Fruit fly (Drosophila melanogaster): ENCODE data around the gene AdamTS-B.
A peak's percentile ranks its signal among the peaks of the same experiment; 100 is the strongest.

AdamTS-B gene

dm6 chrX:5699824-5700498 lies 1.6 kb downstream of the AdamTS-B start (continued):
- TF ChIP-seq fd3F (GFP tag; optimal IDR thresholded peaks at IDR 0.05) (peak; percentile 40), gro (GFP tag; optimal IDR thresholded peaks at IDR 0.05) (peak; percentile 35), CG17912 (GFP tag; optimal IDR thresholded peaks at IDR 0.05) (no peak), CG10543 (GFP tag; optimal IDR thresholded peaks at IDR 0.05) (peak; percentile 70), ems (GFP tag; optimal IDR thresholded peaks at IDR 0.05) (peak; percentile 34), ranshi (GFP tag; IDR thresholded peaks at IDR 0.05) (peak; percentile 40; the same call in 1 of the 2 replicates), E2f2 (GFP tag; IDR thresholded peaks at IDR 0.05) (peak; percentile 35; the same call in 1 of the 2 replicates), sima (GFP tag; optimal IDR thresholded peaks at IDR 0.05) (no peak), pzg (GFP tag; optimal IDR thresholded peaks at IDR 0.05) (no peak), gcm (GFP tag; optimal IDR thresholded peaks at IDR 0.05) (peak; percentile 32), E2f1 (GFP tag; IDR thresholded peaks at IDR 0.05) (peak; percentile 52; the same call in 1 of the 2 replicates), CG30431 (GFP tag; optimal IDR thresholded peaks at IDR 0.05) (peak; percentile 44), prd (optimal IDR thresholded peaks at IDR 0.05) (no peak), prd (GFP tag; IDR thresholded peaks at IDR 0.05) (peak; percentile 71; the same call in 2 of the 3 replicates), Mrtf (GFP tag; IDR thresholded peaks at IDR 0.05) (0 out of 3 replicates have a peak, but pooled peaks have one; percentile 25), dmrt11E (tag; optimal IDR thresholded peaks at IDR 0.05) (peak; percentile 43), ac (GFP tag; optimal IDR thresholded peaks at IDR 0.05) (no peak), Neu2 (GFP tag; optimal IDR thresholded peaks at IDR 0.05; ENCODE audit: borderline replicate concordance) (no peak), CG15269 (tag; optimal IDR thresholded peaks at IDR 0.05) (peak; percentile 57), sna (GFP tag; IDR thresholded peaks at IDR 0.05; ENCODE audit: partially characterized antibody) (no peak), Ets65A (GFP tag) (peak; percentile 86), CG13624 (GFP tag; optimal IDR thresholded peaks at IDR 0.05) (no peak), so (GFP tag; IDR thresholded peaks at IDR 0.05) (0 out of 3 replicates have a peak, but pooled peaks have one; percentile 55), CG10267 (tag; optimal IDR thresholded peaks at IDR 0.05) (peak; percentile 52), BtbVII (GFP tag; optimal IDR thresholded peaks at IDR 0.05) (peak; percentile 26), caup (GFP tag; optimal IDR thresholded peaks at IDR 0.05; ENCODE audit: severe bottlenecking) (peak; percentile 28), lab (GFP tag; optimal IDR thresholded peaks at IDR 0.05) (peak; percentile 77), crol (GFP tag; IDR thresholded peaks at IDR 0.05) (peak; percentile 95), Hr3 (GFP tag; optimal IDR thresholded peaks at IDR 0.05) (peak; percentile 60), tll (GFP tag; optimal IDR thresholded peaks at IDR 0.05) (no peak), Vsx1 (GFP tag; optimal IDR thresholded peaks at IDR 0.05) (peak; percentile 78), lilli (GFP tag; optimal IDR thresholded peaks at IDR 0.05) (peak; percentile 70), CG3281 (GFP tag; optimal IDR thresholded peaks at IDR 0.05) (peak; percentile 68), CG13424 (tag; optimal IDR thresholded peaks at IDR 0.05) (peak; percentile 64), CG12942 (GFP tag; optimal IDR thresholded peaks at IDR 0.05) (peak; percentile 34), CG10274 (GFP tag; optimal IDR thresholded peaks at IDR 0.05) (no peak), CG10321 (GFP tag; IDR thresholded peaks at IDR 0.05) (no peak), CG9876 (GFP tag; optimal IDR thresholded peaks at IDR 0.05) (no peak), Mes4 (GFP tag; optimal IDR thresholded peaks at IDR 0.05) (peak; percentile 45), Gug (GFP tag; IDR thresholded peaks at IDR 0.05) (peak; percentile 43; the same call in 3 of the 4 replicates), otp (GFP tag; IDR thresholded peaks at IDR 0.05) (peak; percentile 39; the same call in 1 of the 3 replicates), trem (tag; optimal IDR thresholded peaks at IDR 0.05) (peak; percentile 37), org-1 (GFP tag; optimal IDR thresholded peaks at IDR 0.05) (peak; percentile 53), Chrac-16 (GFP tag; optimal IDR thresholded peaks at IDR 0.05) (peak; percentile 27), Oaz (GFP tag; IDR thresholded peaks at IDR 0.05) (peak; percentile 34; the same call in 1 of the 2 replicates), Sox102F (GFP tag; optimal IDR thresholded peaks at IDR 0.05) (peak; percentile 83), sc (optimal IDR thresholded peaks at IDR 0.05) (no peak), sc (GFP tag; optimal IDR thresholded peaks at IDR 0.05) (peak; percentile 55), Scr (GFP tag; IDR thresholded peaks at IDR 0.05; ENCODE audit: partially characterized antibody) (no peak)
